Worm (Caenorhabditis elegans): Measurements from ENCODE around the gene gba-3.

- TF ChIP-seq skn-1 (tag; optimal IDR thresholded peaks at IDR 0.05) = no peak
- no peak for TF ChIP-seq unc-62 (GFP tag; optimal IDR thresholded peaks at IDR 0.05)
- TF ChIP-seq mdl-1 (tag; optimal IDR thresholded peaks at IDR 0.05) = no peak
- TF ChIP-seq nhr-28 (tag; optimal IDR thresholded peaks at IDR 0.05) = no peak
- no peak for TF ChIP-seq nhr-237 (tag; optimal IDR thresholded peaks at IDR 0.05)
- TF ChIP-seq zag-1 (tag; optimal IDR thresholded peaks at IDR 0.05) = no peak
- TF ChIP-seq tbx-2 (tag; optimal IDR thresholded peaks at IDR 0.05) = no peak
- TF ChIP-seq nhr-76 (tag; optimal IDR thresholded peaks at IDR 0.05) = no peak
These were observed 2.1 kb downstream of the gba-3 start, which contains the start of gene F11E6.9 for ce11 chrIV:17475242-17475641.
